Worm (Caenorhabditis elegans): ENCODE data around the gene F10D7.10.

Gene F10D7.10

ce11 chrX:17379675-17380074, at the start of gene F10D7.10:
Gene F10D7.10 (minus strand): TSS chrX:17379775.
- TF ChIP-seq lin-15B (tag; optimal IDR thresholded peaks at IDR 0.05) (no peak), unc-86 (tag; optimal IDR thresholded peaks at IDR 0.05) (no peak), hpl-2 (GFP tag; optimal IDR thresholded peaks at IDR 0.05) (no peak), efl-1 (optimal IDR thresholded peaks at IDR 0.05) (no peak), efl-1 (GFP tag; optimal IDR thresholded peaks at IDR 0.05 in 1 of 2) (peak in 1 of 2 experiments; percentile 10), unc-130 (tag; optimal IDR thresholded peaks at IDR 0.05) (no peak), snpc-4 (tag; optimal IDR thresholded peaks at IDR 0.05) (no peak), blmp-1 (tag; optimal IDR thresholded peaks at IDR 0.05) (peak; percentile 22), nhr-20 (tag; optimal IDR thresholded peaks at IDR 0.05) (no peak), fkh-10 (GFP tag; optimal IDR thresholded peaks at IDR 0.05) (no peak), elt-2 (tag; optimal IDR thresholded peaks at IDR 0.05) (no peak)

- no peak for TF ChIP-seq fkh-8 (tag; optimal IDR thresholded peaks at IDR 0.05)
- TF ChIP-seq grh-1 (GFP tag; IDR thresholded peaks at IDR 0.05) = no peak
- no peak for TF ChIP-seq pax-3 (tag; optimal IDR thresholded peaks at IDR 0.05)
- TF ChIP-seq nhr-237 (tag; optimal IDR thresholded peaks at IDR 0.05) = no peak
- no peak for TF ChIP-seq nhr-85 (tag)
- TF ChIP-seq tlp-1 (tag; optimal IDR thresholded peaks at IDR 0.05) = no peak
- no peak for TF ChIP-seq fos-1 (tag; optimal IDR thresholded peaks at IDR 0.05)
- TF ChIP-seq nhr-84 (tag; optimal IDR thresholded peaks at IDR 0.05) = no peak
- TF ChIP-seq F16B12.6 (tag; optimal IDR thresholded peaks at IDR 0.05) = no peak
- no peak for TF ChIP-seq aly-2 (tag; optimal IDR thresholded peaks at IDR 0.05)
- no peak for TF ChIP-seq elt-3 (tag; optimal IDR thresholded peaks at IDR 0.05)
- no peak for TF ChIP-seq hpl-2 (GFP tag; optimal IDR thresholded peaks at IDR 0.05)
- TF ChIP-seq tbx-2 (tag; optimal IDR thresholded peaks at IDR 0.05) = no peak
- TF ChIP-seq mef-2 (tag; optimal IDR thresholded peaks at IDR 0.05) = no peak
- TF ChIP-seq mdl-1 (tag; optimal IDR thresholded peaks at IDR 0.05) = no peak
- TF ChIP-seq snu-23 (GFP tag; optimal IDR thresholded peaks at IDR 0.05) = no peak
Observed at ce11 chrX:17428803-17429202, 49.2 kb upstream of the F10D7.10 start, which contains the start of gene pbo-6. Gene pbo-6 (plus strand): TSS chrX:17429042.

ce11 chrX:17427778-17428177, 48.2 kb upstream of the F10D7.10 start:
- TF ChIP-seq nhr-47 (tag; optimal IDR thresholded peaks at IDR 0.05) (peak; percentile 45), irx-1 (tag; optimal IDR thresholded peaks at IDR 0.05) (peak; percentile 67), dpl-1 (GFP tag; optimal IDR thresholded peaks at IDR 0.05) (no peak), snu-23 (GFP tag; optimal IDR thresholded peaks at IDR 0.05) (peak; percentile 72), mep-1 (tag; optimal IDR thresholded peaks at IDR 0.05) (peak; percentile 47), nhr-85 (tag) (peak; percentile 96), dsc-1 (tag; optimal IDR thresholded peaks at IDR 0.05) (no peak), ces-1 (GFP tag; optimal IDR thresholded peaks at IDR 0.05) (no peak), tlp-1 (tag; optimal IDR thresholded peaks at IDR 0.05) (no peak), lin-14 (GFP tag; optimal IDR thresholded peaks at IDR 0.05) (peak; percentile 81), tbx-2 (tag; optimal IDR thresholded peaks at IDR 0.05) (peak; percentile 48), nhr-90 (tag; optimal IDR thresholded peaks at IDR 0.05; ENCODE audit: poor library complexity) (peak; percentile 68), nhr-12 (tag; optimal IDR thresholded peaks at IDR 0.05) (no peak), efl-1 (optimal IDR thresholded peaks at IDR 0.05) (no peak), efl-1 (GFP tag; optimal IDR thresholded peaks at IDR 0.05 in 1 of 2) (no peak), blmp-1 (tag; optimal IDR thresholded peaks at IDR 0.05) (peak; percentile 91), unc-130 (tag; optimal IDR thresholded peaks at IDR 0.05) (peak; percentile 25), nhr-20 (tag; optimal IDR thresholded peaks at IDR 0.05) (peak; percentile 87), lin-35 (GFP tag; optimal IDR thresholded peaks at IDR 0.05) (peak in 1 of 2 experiments; percentile 41), ztf-11 (tag; optimal IDR thresholded peaks at IDR 0.05) (no peak), nhr-71 (tag; optimal IDR thresholded peaks at IDR 0.05) (peak; percentile 77), alr-1 (tag; optimal IDR thresholded peaks at IDR 0.05; ENCODE audit: borderline replicate concordance) (no peak), nhr-19 (GFP tag; conservative IDR thresholded peaks at IDR 0.05) (peak; percentile 48), lsy-2 (tag; optimal IDR thresholded peaks at IDR 0.05) (peak; percentile 70 to 93), elt-3 (tag; optimal IDR thresholded peaks at IDR 0.05) (peak in 3 of 6 experiments; percentile 26 to 93 (median 59)), efl-3 (GFP tag; optimal IDR thresholded peaks at IDR 0.05) (peak; percentile 10), lin-13 (GFP tag; optimal IDR thresholded peaks at IDR 0.05) (peak; percentile 40), mdl-1 (tag; optimal IDR thresholded peaks at IDR 0.05) (peak in 1 of 2 experiments; percentile 65), grh-1 (GFP tag; IDR thresholded peaks at IDR 0.05) (peak; percentile 46; the same call in 1 of the 2 replicates)

Data from whole organism, L1 larva.